Worm (Caenorhabditis elegans) whole organism, early embryonic: Measurements from ENCODE around the gene nsph-4.1.

Source experiments
- B0310.2 ChIP-seq: sonication (generic microtip); optimal IDR thresholded peaks from 2 replicates; lab custom pipeline; 2016; ENCODE audit warnings: mild to moderate bottlenecking, missing genetic modification characterization, missing compliant biosample characterization
- F13C5.2 ChIP-seq: sonication (generic microtip); optimal IDR thresholded peaks from 2 replicates; lab custom pipeline; 2017; ENCODE audit warnings: mild to moderate bottlenecking, missing genetic modification characterization, inconsistent platforms, missing compliant biosample characterization
- aly-1 ChIP-seq: sonication (generic microtip); optimal IDR thresholded peaks from 2 replicates; lab custom pipeline; 2016; ENCODE audit warnings: missing genetic modification characterization, missing compliant biosample characterization
- ama-1 ChIP-seq: fragments of 150-350 bp; optimal IDR thresholded peaks from 2 replicates; lab custom pipeline; 2014
- flt-1 ChIP-seq: fragments of 200-800 bp; sonication (Bioruptor generic); IDR thresholded peaks from 2 replicates; pipeline ENCODE4 v1.3.6; 2022; ENCODE audit warnings: missing genetic modification characterization, missing compliant biosample characterization
- hnd-1 ChIP-seq: sonication (generic microtip); optimal IDR thresholded peaks from 2 replicates; lab custom pipeline; 2016; ENCODE audit warnings: missing genetic modification characterization, missing compliant biosample characterization
- pes-1 ChIP-seq: fragments of 200-800 bp; sonication (Bioruptor generic); IDR thresholded peaks from 2 replicates; pipeline ENCODE4 v1.3.6; 2022; ENCODE audit warnings: missing genetic modification reagents, missing genetic modification characterization, missing compliant biosample characterization
- scrt-1 ChIP-seq: fragments of 200-800 bp; sonication (Bioruptor generic); IDR thresholded peaks from 2 replicates; pipeline ENCODE4 v1.3.6; 2022; ENCODE audit warnings: missing genetic modification characterization, missing compliant biosample characterization
- tbx-11 ChIP-seq: fragments of 200-800 bp; sonication (Bioruptor generic); IDR thresholded peaks from 2 replicates; pipeline ENCODE4 v1.3.6; 2022; ENCODE audit warnings: missing genetic modification characterization, missing compliant biosample characterization

DNA sequence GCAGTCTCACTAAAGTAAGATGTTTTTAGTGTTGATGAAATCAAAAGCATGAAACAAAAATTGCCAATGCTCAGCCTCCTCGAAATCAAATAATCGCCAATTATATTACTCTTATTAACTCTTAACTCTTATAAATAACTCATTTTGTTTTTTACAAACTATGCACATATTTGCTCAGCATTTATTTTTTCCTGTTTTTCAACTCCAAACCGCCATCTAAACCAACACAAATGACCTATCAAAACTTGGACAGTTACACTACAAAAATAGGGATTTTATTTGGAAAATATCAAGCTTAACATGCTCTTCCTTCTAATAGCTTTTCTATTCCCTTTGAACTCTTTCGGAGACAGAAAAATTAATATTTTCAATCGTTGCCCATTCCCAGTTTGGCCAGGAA is 2.0 kb downstream of the nsph-4.1 start, which contains the start of gene thn-6:
- TF ChIP-seq ama-1 (lab: Kevin White, UChicago) (no peak), scrt-1 (GFP tag; lab: Robert Waterston, UW) (no peak), B0310.2 (no peak), hnd-1 (no peak), aly-1 (tag; lab: Kevin White, UChicago) (no peak), pes-1 (no peak), tbx-11 (no peak), F13C5.2 (tag; lab: Kevin White, UChicago) (no peak), flt-1 (GFP tag; lab: Robert Waterston, UW) (no peak)
